Worm (Caenorhabditis elegans): ENCODE data around the gene Y9C12A.1.

The Y9C12A.1 gene

DNA sequence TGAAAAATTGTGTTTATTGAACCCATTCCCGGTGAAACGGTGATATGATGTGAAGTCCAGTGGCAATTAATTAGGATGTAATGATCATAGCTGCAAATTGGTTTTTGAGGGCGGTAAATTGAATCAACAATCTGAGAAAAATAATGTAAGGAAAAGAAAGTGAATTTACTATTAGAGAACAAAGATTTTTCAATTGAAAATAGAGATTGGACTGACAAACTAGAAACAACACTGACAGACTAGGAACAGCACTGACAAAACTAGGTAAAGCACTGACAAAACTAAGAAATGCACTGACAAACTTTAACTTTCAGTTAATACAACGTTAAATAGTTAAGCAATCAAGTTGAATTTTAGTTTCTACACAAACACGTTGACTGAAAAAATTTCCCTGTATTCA, 43.3 kb upstream of the Y9C12A.1 start, which contains the start of gene sli-1:
Gene sli-1, minus strand, starts transcription at position 101 of the 400 bp plus-strand sequence.
- TF ChIP-seq sem-2 (GFP tag; optimal IDR thresholded peaks at IDR 0.05) (no peak), lsy-2 (tag; optimal IDR thresholded peaks at IDR 0.05) (no peak), mab-5 (tag; optimal IDR thresholded peaks at IDR 0.05) (no peak), nhr-76 (tag; optimal IDR thresholded peaks at IDR 0.05) (no peak), zip-8 (tag; optimal IDR thresholded peaks at IDR 0.05) (no peak), flh-1 (GFP tag; optimal IDR thresholded peaks at IDR 0.05) (no peak), nhr-12 (tag; optimal IDR thresholded peaks at IDR 0.05) (no peak), mep-1 (tag; optimal IDR thresholded peaks at IDR 0.05) (no peak), ceh-43 (GFP tag; optimal IDR thresholded peaks at IDR 0.05) (no peak)

DNA sequence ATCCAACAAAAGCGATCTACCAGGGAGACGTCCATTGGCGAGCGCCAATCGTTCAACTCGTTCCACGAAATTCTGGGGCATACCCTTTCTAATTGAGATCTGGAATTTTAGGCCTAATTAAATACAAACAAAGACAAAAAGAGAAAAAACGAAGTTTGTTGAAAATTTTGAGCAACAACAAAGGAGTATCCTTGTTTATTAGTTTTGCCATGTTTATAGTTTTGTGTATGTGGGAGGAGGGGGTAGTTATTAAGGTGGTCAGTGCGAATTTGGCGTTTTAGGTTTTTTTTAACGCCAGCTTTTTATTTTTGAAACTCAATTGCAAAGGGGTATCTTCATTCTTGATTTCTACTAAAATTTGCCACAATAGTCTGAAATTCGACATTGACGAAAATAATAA, 31.8 kb upstream of the Y9C12A.1 start, which contains the start of gene irk-2:
Gene irk-2, minus strand, starts transcription at position 101 of the 400 bp plus-strand sequence.
- TF ChIP-seq ztf-11 (tag; optimal IDR thresholded peaks at IDR 0.05), result no peak
- TF ChIP-seq ces-1 (GFP tag; optimal IDR thresholded peaks at IDR 0.05), result no peak
- TF ChIP-seq mls-2 (tag; optimal IDR thresholded peaks at IDR 0.05), result no peak
- TF ChIP-seq unc-39 (tag; optimal IDR thresholded peaks at IDR 0.05), result no peak
- TF ChIP-seq snpc-4 (tag; optimal IDR thresholded peaks at IDR 0.05), result no peak
- TF ChIP-seq elt-1 (tag; optimal IDR thresholded peaks at IDR 0.05; ENCODE audit: borderline replicate concordance, insufficient read depth), result no peak

DNA sequence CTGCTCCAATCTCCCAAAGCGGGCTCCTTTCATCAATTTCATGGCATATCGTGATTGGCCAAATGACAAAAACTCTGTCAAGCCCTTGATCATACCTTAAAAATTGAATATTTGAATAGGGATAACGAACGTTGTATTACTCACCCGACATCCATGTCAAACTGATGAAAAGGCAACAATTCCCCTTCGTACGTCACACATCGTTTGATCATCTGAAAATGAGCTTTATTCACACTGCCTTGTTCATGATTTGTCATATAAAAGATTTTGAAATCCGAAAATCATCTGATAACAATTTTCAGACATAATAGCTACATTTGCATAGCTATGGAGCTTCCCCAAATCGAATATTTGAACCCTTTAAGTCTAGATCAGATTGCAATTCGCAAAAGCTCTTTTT, 23.9 kb upstream of the Y9C12A.1 start, which contains the start of gene M02A10.1:
Gene M02A10.1, plus strand, starts transcription at position 301 of the 400 bp plus-strand sequence.
- no peak for TF ChIP-seq flh-1 (GFP tag; optimal IDR thresholded peaks at IDR 0.05)
- TF ChIP-seq lsy-2 (tag; optimal IDR thresholded peaks at IDR 0.05), result no peak
- TF ChIP-seq unc-120 (tag; optimal IDR thresholded peaks at IDR 0.05; ENCODE audit: poor library complexity, severe bottlenecking), result no peak
- no peak for TF ChIP-seq mep-1 (tag; optimal IDR thresholded peaks at IDR 0.05)

DNA sequence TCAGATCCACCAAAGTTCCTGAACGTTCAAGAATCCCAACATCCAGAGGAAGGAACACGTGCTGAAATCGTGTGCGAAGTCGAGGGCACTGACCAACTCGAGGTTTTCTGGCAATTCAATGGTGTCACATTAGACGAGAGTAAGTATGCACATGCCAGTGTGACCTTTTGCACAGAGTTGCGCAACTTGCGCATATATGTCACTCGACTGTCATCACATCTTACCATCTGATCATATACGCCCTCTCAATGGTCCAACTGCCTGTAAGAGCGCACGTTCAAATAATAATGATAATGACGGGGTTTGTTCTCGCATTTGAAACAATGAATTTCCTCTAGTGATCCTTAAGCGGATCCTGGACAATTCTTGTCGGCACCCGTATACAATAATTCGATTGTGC, 13.7 kb upstream of the Y9C12A.1 start:
- TF ChIP-seq sptf-1 (tag; optimal IDR thresholded peaks at IDR 0.05) (peak; percentile 24), lsy-2 (tag; optimal IDR thresholded peaks at IDR 0.05) (no peak), nhr-2 (tag; optimal IDR thresholded peaks at IDR 0.05) (peak; percentile 92), unc-62 (GFP tag; optimal IDR thresholded peaks at IDR 0.05) (peak; percentile 58)

DNA sequence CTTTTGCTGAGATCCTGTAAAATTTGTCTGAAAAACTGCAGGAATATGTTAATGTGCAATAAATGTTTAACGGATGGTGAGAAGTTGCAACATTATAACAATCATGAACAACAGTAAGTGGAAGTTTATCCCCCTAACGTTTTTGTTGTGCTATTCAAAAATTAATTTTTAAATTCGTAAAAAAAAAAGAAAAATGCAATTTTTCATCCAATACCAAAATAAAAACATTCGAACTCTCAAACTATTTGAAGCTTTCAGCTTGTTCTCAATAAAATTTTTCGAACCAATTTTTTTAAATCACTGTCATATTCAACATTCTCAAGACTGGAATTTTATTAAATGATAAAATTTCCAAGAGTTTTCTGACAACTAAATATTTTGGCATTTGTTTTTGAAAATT, 9.0 kb upstream of the Y9C12A.1 start, which contains the start of gene ncam-1:
Gene ncam-1, plus strand, starts transcription at position 301 of the 400 bp plus-strand sequence.
- TF ChIP-seq snpc-4 (tag; optimal IDR thresholded peaks at IDR 0.05), result no peak
- TF ChIP-seq lin-32 (GFP tag; optimal IDR thresholded peaks at IDR 0.05), result no peak
- TF ChIP-seq blmp-1 (tag; optimal IDR thresholded peaks at IDR 0.05), result no peak
- TF ChIP-seq tbx-8 (GFP tag; optimal IDR thresholded peaks at IDR 0.05), result no peak
- no peak for TF ChIP-seq mep-1 (tag; optimal IDR thresholded peaks at IDR 0.05)
- TF ChIP-seq ham-2 (GFP tag; optimal IDR thresholded peaks at IDR 0.05), result no peak
- no peak for TF ChIP-seq bed-3 (GFP tag; optimal IDR thresholded peaks at IDR 0.05)
- TF ChIP-seq elt-1 (tag; optimal IDR thresholded peaks at IDR 0.05; ENCODE audit: borderline replicate concordance, insufficient read depth), result no peak
- TF ChIP-seq nhr-76 (tag; optimal IDR thresholded peaks at IDR 0.05), result no peak
- no peak for TF ChIP-seq nhr-12 (tag; optimal IDR thresholded peaks at IDR 0.05)
- TF ChIP-seq cnd-1 (tag; optimal IDR thresholded peaks at IDR 0.05), result no peak
- TF ChIP-seq elt-3 (tag; optimal IDR thresholded peaks at IDR 0.05), result no peak
- TF ChIP-seq sptf-1 (tag; optimal IDR thresholded peaks at IDR 0.05), result no peak
- TF ChIP-seq ceh-39 (tag; optimal IDR thresholded peaks at IDR 0.05), result no peak
- TF ChIP-seq drap-1 (GFP tag; optimal IDR thresholded peaks at IDR 0.05), result no peak
- no peak for TF ChIP-seq mab-5 (tag; optimal IDR thresholded peaks at IDR 0.05)
- no peak for TF ChIP-seq ceh-83 (GFP tag; optimal IDR thresholded peaks at IDR 0.05)

DNA sequence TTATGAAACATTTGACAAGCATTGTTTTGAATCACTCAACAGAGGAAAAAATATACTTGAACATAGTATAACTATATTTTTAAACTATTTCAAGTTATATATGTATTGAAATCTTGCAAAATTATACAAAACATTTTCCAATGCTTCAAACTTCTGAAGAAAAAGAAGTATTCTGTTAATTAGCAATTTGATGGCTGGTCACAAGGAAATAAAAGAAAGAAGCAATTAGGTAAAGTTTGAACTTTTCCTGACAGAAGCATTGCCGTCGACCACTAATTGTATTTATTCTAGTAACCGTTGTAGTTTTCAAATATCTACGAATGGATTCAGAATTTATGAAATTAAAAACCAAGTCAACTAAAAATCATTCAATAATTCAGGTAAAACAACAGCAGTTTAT, 6.0 kb upstream of the Y9C12A.1 start:
- TF ChIP-seq ces-1 (GFP tag; optimal IDR thresholded peaks at IDR 0.05) (peak; percentile 27), unc-62 (GFP tag; optimal IDR thresholded peaks at IDR 0.05) (no peak)
